Worm (Caenorhabditis elegans) whole organism, late embryonic: ENCODE results near the gene F44G4.7.

Source experiments
- ceh-45 ChIP-seq: fragments of 200-800 bp; sonication (Bioruptor generic); IDR thresholded peaks from 2 replicates; pipeline ENCODE4 v1.3.6; 2022; ENCODE audit warnings: missing genetic modification reagents, missing genetic modification characterization, missing compliant biosample characterization
- elt-4 ChIP-seq: sonication (generic microtip); optimal IDR thresholded peaks from 2 replicates; lab custom pipeline; 2016; ENCODE audit warnings: missing genetic modification characterization, missing compliant biosample characterization
- gmeb-2 ChIP-seq: sonication (generic microtip); optimal IDR thresholded peaks from 2 replicates; lab custom pipeline; 2016; ENCODE audit warnings: missing genetic modification characterization, inconsistent platforms, missing compliant biosample characterization
- lim-6 ChIP-seq: sonication (generic microtip); optimal IDR thresholded peaks from 2 replicates; lab custom pipeline; 2016; ENCODE audit warnings: missing genetic modification characterization, missing compliant biosample characterization
- nfya-1 ChIP-seq: sonication (generic microtip); optimal IDR thresholded peaks from 2 replicates; lab custom pipeline; 2017; ENCODE audit warnings: missing genetic modification characterization, mild to moderate bottlenecking, missing compliant biosample characterization, antibody characterized with exemption, moderate library complexity
- nhr-11 ChIP-seq: fragments of 150-350 bp; optimal IDR thresholded peaks from 2 replicates; lab custom pipeline; 2014; ENCODE audit warnings: missing biosample characterization, missing genetic modification characterization
- pag-3 ChIP-seq: sonication (generic microtip); optimal IDR thresholded peaks from 2 replicates; lab custom pipeline; 2016; ENCODE audit warnings: missing compliant biosample characterization, missing genetic modification characterization, borderline replicate concordance
- pha-4 ChIP-seq: fragments of 150-350 bp; optimal IDR thresholded peaks from 2 replicates; lab custom pipeline; 2018; ENCODE audit warnings: missing biosample characterization, missing genetic modification reagents, missing genetic modification characterization
- pqm-1 ChIP-seq: sonication (generic microtip); optimal IDR thresholded peaks from 2 replicates; lab custom pipeline; 2016; ENCODE audit warnings: missing genetic modification characterization, missing compliant biosample characterization
- sox-2 ChIP-seq: fragments of 200-800 bp; sonication (Bioruptor generic); IDR thresholded peaks from 2 replicates; pipeline ENCODE4 v1.3.6; 2022; ENCODE audit warnings: missing genetic modification reagents, missing genetic modification characterization, missing compliant biosample characterization
- sox-4 ChIP-seq: sonication (generic microtip); optimal IDR thresholded peaks from 2 replicates; lab custom pipeline; 2017; ENCODE audit warnings: mild to moderate bottlenecking, missing genetic modification characterization, inconsistent platforms, missing compliant biosample characterization

ce11 chrII:8969251-8970183, 35.5 kb downstream of the F44G4.7 start, which contains the start of the genes szy-20 and C18E9.5:
- TF ChIP-seq lim-6 (tag; lab: Kevin White, UChicago) = no peak
- no peak for TF ChIP-seq pag-3
- no peak for TF ChIP-seq sox-4 (tag; lab: Kevin White, UChicago)
- no peak for TF ChIP-seq nhr-11 (tag; lab: Kevin White, UChicago)
- TF ChIP-seq nfya-1 (tag; lab: Kevin White, UChicago) = peak; percentile 67
- no peak for TF ChIP-seq pha-4 (tag; lab: Kevin White, UChicago)
- no peak for TF ChIP-seq gmeb-2 (tag; lab: Kevin White, UChicago)
- TF ChIP-seq elt-4 (tag; lab: Kevin White, UChicago) = no peak
- TF ChIP-seq sox-2 = no peak
- no peak for TF ChIP-seq pqm-1
- TF ChIP-seq ceh-45 (GFP tag; lab: Robert Waterston, UW) = no peak
